Worm (Caenorhabditis elegans): ENCODE results near the gene T10D4.15.

T10D4.15 gene

DNA sequence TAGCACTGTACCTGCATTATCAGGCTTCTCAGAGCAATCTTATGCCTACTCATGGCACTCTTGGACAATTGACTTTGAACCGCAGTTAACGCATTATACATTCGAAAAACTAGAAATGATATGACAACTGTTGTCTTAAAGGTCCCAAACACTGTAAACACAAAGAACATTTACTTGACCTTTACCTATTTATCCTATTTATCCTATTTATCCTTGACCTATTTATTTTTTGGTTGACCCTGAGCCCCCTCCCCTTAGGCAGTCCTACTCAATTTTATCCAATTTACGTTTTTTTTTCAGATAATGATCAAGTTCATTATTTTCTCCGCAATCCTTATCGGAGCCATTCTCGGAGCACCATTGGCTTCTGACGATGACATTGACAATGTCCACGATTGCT, 5.7 kb downstream of the T10D4.15 start, which contains the start of the genes T10D4.14 and T10D4.19:
T10D4.14 (minus strand) TSS at position 101 of the 400 bp plus-strand sequence.
T10D4.19 (plus strand) TSS at position 304 of the 400 bp plus-strand sequence.
- TF ChIP-seq mdl-1 (tag; optimal IDR thresholded peaks at IDR 0.05) (no peak), nhr-25 (tag; optimal IDR thresholded peaks at IDR 0.05) (no peak), lsy-2 (tag; optimal IDR thresholded peaks at IDR 0.05) (no peak), R02D3.7 (tag; optimal IDR thresholded peaks at IDR 0.05) (no peak), unc-62 (GFP tag; optimal IDR thresholded peaks at IDR 0.05) (no peak), nhr-77 (tag; optimal IDR thresholded peaks at IDR 0.05) (no peak), unc-55 (GFP tag; optimal IDR thresholded peaks at IDR 0.05) (no peak), sma-3 (GFP tag; optimal IDR thresholded peaks at IDR 0.05) (no peak)

DNA sequence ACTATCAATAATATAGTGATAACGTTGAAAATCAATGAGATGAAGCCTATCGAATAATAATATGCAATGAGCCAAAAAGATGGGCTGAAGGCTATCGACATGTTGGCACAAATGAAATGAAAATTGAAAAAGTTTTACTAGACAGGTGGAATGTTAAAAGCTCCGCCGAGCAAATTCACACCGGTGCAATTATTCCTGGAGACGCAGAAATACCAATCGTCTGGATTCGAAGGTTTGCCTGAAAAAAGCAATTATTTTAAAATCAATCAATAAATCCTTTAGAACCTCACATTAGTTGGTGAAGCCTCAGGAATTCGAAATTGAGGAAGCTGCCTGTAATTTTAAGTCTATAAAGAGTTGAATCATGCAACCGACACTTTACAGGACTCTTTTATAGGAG, 8.4 kb downstream of the T10D4.15 start, which contains the start of gene sri-32:
sri-32 (minus strand) TSS at position 101 of the 400 bp plus-strand sequence.
- TF ChIP-seq ceh-82 (tag; optimal IDR thresholded peaks at IDR 0.05), result no peak
- TF ChIP-seq sem-4 (tag; optimal IDR thresholded peaks at IDR 0.05), result no peak
- no peak for TF ChIP-seq crh-2 (tag; optimal IDR thresholded peaks at IDR 0.05)
- TF ChIP-seq F13H6.1 (tag; optimal IDR thresholded peaks at IDR 0.05), result no peak
- no peak for TF ChIP-seq unc-62 (GFP tag; optimal IDR thresholded peaks at IDR 0.05)
- TF ChIP-seq nhr-77 (tag; optimal IDR thresholded peaks at IDR 0.05), result no peak
- TF ChIP-seq peb-1 (tag; optimal IDR thresholded peaks at IDR 0.05), result no peak
- TF ChIP-seq ceh-16 (tag; optimal IDR thresholded peaks at IDR 0.05), result no peak
- TF ChIP-seq sma-3 (GFP tag; optimal IDR thresholded peaks at IDR 0.05), result no peak

DNA sequence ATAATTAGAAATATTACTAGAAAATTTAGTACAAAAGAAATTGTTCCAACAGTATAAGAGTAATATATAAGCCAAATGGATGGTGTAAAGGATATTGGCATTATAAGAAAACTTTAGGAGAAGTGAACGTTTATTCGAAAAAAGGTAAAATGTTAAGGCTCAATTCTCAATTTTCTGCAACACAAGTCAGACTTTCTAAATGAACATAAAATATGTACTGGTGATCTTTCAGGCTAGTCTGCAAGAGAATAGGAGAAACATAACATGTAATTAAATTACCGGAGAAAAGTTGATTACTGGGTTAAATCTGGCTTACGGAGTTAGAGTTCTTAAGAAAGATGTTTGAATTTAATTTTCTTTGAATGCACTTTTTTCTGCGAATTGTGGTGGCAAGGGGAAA, 10.8 kb downstream of the T10D4.15 start, which contains the start of gene sri-33:
sri-33 (minus strand) TSS at position 101 of the 400 bp plus-strand sequence.
- TF ChIP-seq ztf-4 (tag; optimal IDR thresholded peaks at IDR 0.05) (no peak), nhr-21 (tag; optimal IDR thresholded peaks at IDR 0.05) (peak; percentile 5)

DNA sequence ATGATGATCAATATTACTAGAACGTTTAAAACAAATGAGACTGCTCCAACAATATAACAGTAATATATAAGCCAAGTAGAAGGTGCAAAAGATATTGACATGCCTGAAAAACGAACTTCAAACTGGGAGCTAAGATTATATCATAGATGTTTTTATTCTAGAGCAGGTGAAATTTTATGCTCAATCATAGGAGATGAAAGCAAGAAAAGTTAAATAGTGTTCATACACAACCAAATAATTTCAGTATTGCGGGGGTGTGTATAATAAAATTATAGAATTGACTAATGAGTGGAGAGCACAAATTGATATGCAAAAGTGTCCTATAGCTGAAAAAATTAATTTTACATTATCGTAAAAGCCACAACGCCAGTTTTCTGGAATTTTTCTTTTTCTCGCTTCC, 13.0 kb downstream of the T10D4.15 start, which contains the start of gene sri-34:
sri-34 (minus strand) TSS at position 101 of the 400 bp plus-strand sequence.
- TF ChIP-seq egl-27 (tag; optimal IDR thresholded peaks at IDR 0.05) (no peak), ama-1 (optimal IDR thresholded peaks at IDR 0.05) (no peak), Y55F3AM.14 (GFP tag; optimal IDR thresholded peaks at IDR 0.05) (no peak), nhr-129 (tag; optimal IDR thresholded peaks at IDR 0.05) (no peak), gmeb-1 (tag; optimal IDR thresholded peaks at IDR 0.05) (no peak), nhr-6 (tag; optimal IDR thresholded peaks at IDR 0.05) (no peak), nhr-21 (tag; optimal IDR thresholded peaks at IDR 0.05) (no peak), C34F6.9 (tag; optimal IDR thresholded peaks at IDR 0.05) (no peak), ztf-1 (GFP tag; conservative IDR thresholded peaks at IDR 0.05) (no peak), aly-2 (tag; optimal IDR thresholded peaks at IDR 0.05) (no peak), snpc-4 (tag; optimal IDR thresholded peaks at IDR 0.05) (no peak), nhr-23 (tag; optimal IDR thresholded peaks at IDR 0.05) (no peak), ceh-82 (tag; optimal IDR thresholded peaks at IDR 0.05) (no peak), F13H6.1 (tag; optimal IDR thresholded peaks at IDR 0.05) (no peak), nhr-12 (tag; optimal IDR thresholded peaks at IDR 0.05) (no peak), lin-39 (tag; optimal IDR thresholded peaks at IDR 0.05) (no peak), dmd-4 (tag; optimal IDR thresholded peaks at IDR 0.05) (no peak), peb-1 (tag; optimal IDR thresholded peaks at IDR 0.05) (no peak)

DNA sequence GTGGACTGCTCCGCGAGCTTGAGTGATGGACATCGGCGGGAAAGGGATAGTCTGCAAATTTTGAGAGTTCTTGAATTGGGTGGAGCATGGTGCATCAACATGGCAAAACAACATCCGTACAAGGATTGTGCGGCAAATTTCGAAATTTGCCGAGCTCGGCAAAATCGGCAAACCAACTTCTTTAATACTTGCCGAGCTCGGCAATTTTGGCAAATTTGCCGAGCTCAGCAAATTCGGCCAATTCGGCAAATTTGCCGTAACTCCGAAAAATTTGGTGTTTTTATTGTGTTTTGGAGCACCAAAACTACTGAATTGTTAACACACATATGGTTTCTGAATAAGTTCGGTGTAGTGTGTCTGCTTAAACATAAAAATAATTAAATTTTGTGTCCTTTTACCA, 24.1 kb downstream of the T10D4.15 start, which contains the start of gene fbxc-55:
fbxc-55 (minus strand) TSS at position 101 of the 400 bp plus-strand sequence.
- TF ChIP-seq elt-3 (tag; optimal IDR thresholded peaks at IDR 0.05) (no peak), ztf-1 (GFP tag; conservative IDR thresholded peaks at IDR 0.05) (no peak), gmeb-1 (tag; optimal IDR thresholded peaks at IDR 0.05) (no peak), Y55F3AM.14 (GFP tag; optimal IDR thresholded peaks at IDR 0.05) (no peak), nhr-11 (tag; optimal IDR thresholded peaks at IDR 0.05) (no peak)

- TF ChIP-seq F13H6.1 (tag; optimal IDR thresholded peaks at IDR 0.05) (no peak), unc-62 (GFP tag; optimal IDR thresholded peaks at IDR 0.05) (no peak), aly-2 (tag; optimal IDR thresholded peaks at IDR 0.05) (no peak), lsy-2 (tag; optimal IDR thresholded peaks at IDR 0.05) (no peak), egl-27 (tag; optimal IDR thresholded peaks at IDR 0.05) (no peak), peb-1 (tag; optimal IDR thresholded peaks at IDR 0.05) (no peak), sem-4 (tag; optimal IDR thresholded peaks at IDR 0.05) (no peak), lin-13 (GFP tag; optimal IDR thresholded peaks at IDR 0.05) (no peak), sma-9 (GFP tag; optimal IDR thresholded peaks at IDR 0.05) (no peak), sma-9 (tag; optimal IDR thresholded peaks at IDR 0.05) (no peak), mbf-1 (tag; optimal IDR thresholded peaks at IDR 0.05) (no peak), lin-39 (tag; optimal IDR thresholded peaks at IDR 0.05) (no peak), sma-3 (GFP tag; optimal IDR thresholded peaks at IDR 0.05) (no peak), mab-5 (tag; optimal IDR thresholded peaks at IDR 0.05) (no peak), ZK546.5 (tag; optimal IDR thresholded peaks at IDR 0.05) (no peak), R02D3.7 (tag; optimal IDR thresholded peaks at IDR 0.05) (no peak), Y55F3AM.14 (GFP tag; optimal IDR thresholded peaks at IDR 0.05) (no peak), mdl-1 (tag; optimal IDR thresholded peaks at IDR 0.05) (no peak)
Observed at ce11 chrII:3172176-3172575, 26.2 kb downstream of the T10D4.15 start, which contains the start of gene Y27F2A.10. Gene Y27F2A.10 (minus strand): TSS chrII:3172276.

Data from whole organism, L2 larva.